Worm (Caenorhabditis elegans) whole organism, L4 larva: ENCODE results near the gene rop-1.

ENCODE experiments used
- Y48G9A.11 ChIP-seq: fragments of 200-800 bp; sonication (Bioruptor generic); IDR thresholded peaks from 2 replicates; pipeline ENCODE4 v1.3.6; 2022; ENCODE audit warnings: missing genetic modification reagents, missing genetic modification characterization, missing compliant biosample characterization
- Y5F2A.4 ChIP-seq: fragments of 200-800 bp; sonication (Bioruptor generic); optimal IDR thresholded peaks from 2 replicates; lab custom pipeline; 2018; ENCODE audit warnings: mild to moderate bottlenecking, missing genetic modification characterization, missing compliant biosample characterization
- ceh-82 ChIP-seq: sonication (generic microtip); optimal IDR thresholded peaks from 2 replicates; lab custom pipeline; 2017; ENCODE audit warnings: missing biosample characterization, missing genetic modification characterization
- hlh-11 ChIP-seq: fragments of 200-800 bp; sonication (Bioruptor generic); optimal IDR thresholded peaks from 2 replicates; lab custom pipeline; 2018; ENCODE audit warnings: mild to moderate bottlenecking, missing genetic modification characterization, missing compliant biosample characterization
- jun-1 ChIP-seq: fragments of 150-350 bp; optimal IDR thresholded peaks from 2 replicates; lab custom pipeline; 2014; ENCODE audit warnings: missing biosample characterization, missing genetic modification reagents, missing genetic modification characterization
- madf-9 ChIP-seq: fragments of 200-800 bp; sonication (Bioruptor generic); conservative IDR thresholded peaks from 2 replicates; pipeline ENCODE4 v1.3.6; 2022; ENCODE audit warnings: missing genetic modification reagents, missing genetic modification characterization, missing compliant biosample characterization
- mdl-1 ChIP-seq, 2 experiments: fragments of 150-350 bp in 1 of 2; sonication (generic microtip) in 1 of 2; optimal IDR thresholded peaks; 2 replicates each; lab custom pipeline; 2014 to 2017; ENCODE audit warnings: missing biosample characterization in 2 of 2, missing genetic modification characterization in 2 of 2
- mxl-3 ChIP-seq: fragments of 200-800 bp; sonication (Bioruptor generic); optimal IDR thresholded peaks from 2 replicates; lab custom pipeline; 2018; ENCODE audit warnings: mild to moderate bottlenecking, missing genetic modification characterization, missing compliant biosample characterization
- nhr-11 ChIP-seq: fragments of 150-350 bp; optimal IDR thresholded peaks from 2 replicates; lab custom pipeline; 2014; ENCODE audit warnings: missing biosample characterization, missing genetic modification characterization
- rbr-2 ChIP-seq: sonication (generic microtip); optimal IDR thresholded peaks from 2 replicates; lab custom pipeline; 2016; ENCODE audit warnings: missing genotype, missing genetic modification characterization, missing compliant biosample characterization
- snpc-1.2 ChIP-seq: fragments of 200-800 bp; sonication (Bioruptor generic); IDR thresholded peaks from 2 replicates; pipeline ENCODE4 v1.3.6; 2022; ENCODE audit warnings: missing genetic modification reagents, missing genetic modification characterization, missing compliant biosample characterization
- unc-39 ChIP-seq: sonication (generic microtip); optimal IDR thresholded peaks from 2 replicates; lab custom pipeline; 2017; ENCODE audit warnings: missing biosample characterization, missing genetic modification characterization
- zfp-2 ChIP-seq: sonication (generic microtip); optimal IDR thresholded peaks from 2 replicates; lab custom pipeline; 2016; ENCODE audit warnings: mild to moderate bottlenecking, missing genetic modification characterization, missing compliant biosample characterization

DNA sequence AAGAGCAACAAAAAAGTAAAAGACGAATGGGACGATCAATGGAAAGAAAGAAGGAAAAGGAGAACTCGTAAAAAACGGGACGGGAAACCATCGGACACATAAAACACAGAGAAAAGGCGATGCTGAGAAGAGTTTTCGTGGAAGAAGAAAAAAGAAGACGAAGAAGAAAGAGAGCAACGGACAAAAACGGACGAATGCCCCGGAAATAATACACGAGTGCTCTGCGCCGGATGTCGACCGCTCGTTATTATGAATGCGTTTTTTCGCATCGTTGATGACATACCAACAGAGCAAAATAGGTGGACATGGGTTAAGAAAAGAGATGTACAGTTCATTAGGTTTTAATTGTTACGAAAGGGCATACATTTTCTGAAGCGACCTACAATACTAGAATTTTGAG lies 20.8 kb upstream of the rop-1 start, which contains the start of gene Y22F5A.11:
- TF ChIP-seq madf-9 (no peak), ceh-82 (tag; lab: Kevin White, UChicago) (no peak), mdl-1 (tag; optimal IDR thresholded peaks at IDR 0.05; lab: Kevin White, UChicago) (no peak), rbr-2 (peak; percentile 11), jun-1 (tag; lab: Kevin White, UChicago) (no peak), hlh-11 (tag; lab: Kevin White, UChicago) (no peak), nhr-11 (tag; lab: Kevin White, UChicago) (no peak), Y48G9A.11 (GFP tag; lab: Robert Waterston, UW) (no peak), zfp-2 (no peak), unc-39 (tag; lab: Kevin White, UChicago) (no peak), snpc-1.2 (GFP tag; lab: Robert Waterston, UW) (no peak), Y5F2A.4 (GFP tag; lab: Kevin White, UChicago) (no peak), mxl-3 (GFP tag; lab: Kevin White, UChicago) (no peak)
